Worm (Caenorhabditis elegans) whole organism, late embryonic: ENCODE measurements around the gene clc-32.

ENCODE experiments used
- C08G9.2 ChIP-seq: sonication (generic microtip); optimal IDR thresholded peaks from 2 replicates; lab custom pipeline; 2016; ENCODE audit warnings: mild to moderate bottlenecking, missing genetic modification characterization, moderate library complexity, missing compliant biosample characterization
- F13H6.1 ChIP-seq: sonication (generic microtip); optimal IDR thresholded peaks from 2 replicates; lab custom pipeline; 2016; ENCODE audit warnings: missing genetic modification characterization, missing compliant biosample characterization
- ahr-1 ChIP-seq: sonication (generic microtip); optimal IDR thresholded peaks from 2 replicates; lab custom pipeline; 2016; ENCODE audit warnings: missing genetic modification characterization, missing compliant biosample characterization
- ceh-30 ChIP-seq: fragments of 150-350 bp; optimal IDR thresholded peaks from 2 replicates; lab custom pipeline; 2014; ENCODE audit warnings: missing biosample characterization, missing genetic modification characterization
- ceh-31 ChIP-seq: sonication (generic microtip); optimal IDR thresholded peaks from 2 replicates; lab custom pipeline; 2016; ENCODE audit warnings: missing genetic modification characterization, missing compliant biosample characterization
- ceh-9 ChIP-seq: sonication (generic microtip); optimal IDR thresholded peaks from 2 replicates; lab custom pipeline; 2016; ENCODE audit warnings: mild to moderate bottlenecking, missing genetic modification characterization, inconsistent platforms, missing compliant biosample characterization
- fax-1 ChIP-seq: sonication (generic microtip); optimal IDR thresholded peaks from 2 replicates; lab custom pipeline; 2016; ENCODE audit warnings: missing genotype, missing genetic modification characterization, missing compliant biosample characterization
- fkh-10 ChIP-seq: fragments of 150-350 bp; optimal IDR thresholded peaks from 2 replicates; lab custom pipeline; 2014; ENCODE audit warnings: missing biosample characterization, missing genetic modification reagents, missing genetic modification characterization
- hlh-8 ChIP-seq: sonication (generic microtip); optimal IDR thresholded peaks from 2 replicates; lab custom pipeline; 2016; ENCODE audit warnings: missing genotype, missing genetic modification characterization, missing compliant biosample characterization
- nhr-232 ChIP-seq: sonication (generic microtip); optimal IDR thresholded peaks from 2 replicates; lab custom pipeline; 2016; ENCODE audit warnings: missing genetic modification characterization, missing compliant biosample characterization
- pax-1 ChIP-seq: fragments of 150-350 bp; optimal IDR thresholded peaks from 2 replicates; lab custom pipeline; 2014; ENCODE audit warnings: missing biosample characterization, missing genetic modification characterization
- pha-2 ChIP-seq: sonication (generic microtip); optimal IDR thresholded peaks from 2 replicates; lab custom pipeline; 2017; ENCODE audit warnings: mild to moderate bottlenecking, missing genetic modification characterization, missing compliant biosample characterization
- ztf-16 ChIP-seq: sonication (generic microtip); optimal IDR thresholded peaks from 2 replicates; lab custom pipeline; 2017; ENCODE audit warnings: missing genetic modification characterization, missing compliant biosample characterization

- TF ChIP-seq C08G9.2 (tag; lab: Kevin White, UChicago) (no peak), nhr-232 (no peak), pax-1 (tag; lab: Kevin White, UChicago) (no peak), pha-2 (tag; lab: Kevin White, UChicago) (no peak), hlh-8 (tag; lab: Kevin White, UChicago) (no peak), ceh-9 (tag; lab: Kevin White, UChicago) (no peak), fkh-10 (GFP tag; lab: Kevin White, UChicago) (no peak), ceh-31 (tag; lab: Kevin White, UChicago) (no peak), fax-1 (tag; lab: Kevin White, UChicago) (no peak), ztf-16 (tag; lab: Kevin White, UChicago) (no peak), F13H6.1 (tag; lab: Kevin White, UChicago) (no peak), ceh-30 (tag; lab: Kevin White, UChicago) (no peak), ahr-1 (tag; lab: Kevin White, UChicago) (no peak)
Measured at ce11 chrV:16171721-16172120, 30.8 kb upstream of the clc-32 start, which contains the start of gene K05D4.9.
